Comparison of ENCODE assay signal across 1 fruit fly cellular context in genomic region chr2L:16299466-16300311, dm6.
TF ChIP-seq lines count a peak whose summit lies in the region.

Gene heix (minus strand): TSS chr2L:16299858.
Gene CG17328 (plus strand): TSS chr2L:16299943.

TF ChIP-seq in whole organism, embryonic, 481 proteins besides CTCF, POLR2A, EP300 and RAD21 (continued from another document and continues in another):
- TF ChIP-seq Mes4 (GFP tag; optimal IDR thresholded peaks at IDR 0.05; lab: Kevin White, UChicago) (no peak), Gug (GFP tag; IDR thresholded peaks at IDR 0.05; lab: Robert Waterston, UW) (peak; percentile 68; the same call in 2 of the 4 replicates), CG4424 (GFP tag; optimal IDR thresholded peaks at IDR 0.05; lab: Kevin White, UChicago) (peak; percentile 77), chn (GFP tag; optimal IDR thresholded peaks at IDR 0.05; lab: Kevin White, UChicago) (peak; percentile 60), crol (GFP tag; IDR thresholded peaks at IDR 0.05; lab: Robert Waterston, UW) (peak; percentile 93), CG12104 (GFP tag; optimal IDR thresholded peaks at IDR 0.05; lab: Kevin White, UChicago) (peak; percentile 78), nerfin-2 (GFP tag; IDR thresholded peaks at IDR 0.05; lab: Robert Waterston, UW; ENCODE audit: partially characterized antibody) (no peak), CG15011 (GFP tag; optimal IDR thresholded peaks at IDR 0.05; lab: Kevin White, UChicago) (no peak), CG7987 (GFP tag; optimal IDR thresholded peaks at IDR 0.05; lab: Kevin White, UChicago) (no peak), MTF-1 (GFP tag; optimal IDR thresholded peaks at IDR 0.05; lab: Kevin White, UChicago; ENCODE audit: borderline replicate concordance) (no peak), toy (GFP tag; IDR thresholded peaks at IDR 0.05; lab: Robert Waterston, UW) (no peak), YL-1 (GFP tag; optimal IDR thresholded peaks at IDR 0.05; lab: Kevin White, UChicago) (peak; percentile 85), Scr (GFP tag; IDR thresholded peaks at IDR 0.05; lab: Robert Waterston, UW; ENCODE audit: partially characterized antibody) (no peak), zfh2 (GFP tag; optimal IDR thresholded peaks at IDR 0.05; lab: Kevin White, UChicago) (peak; percentile 69), CG9609 (GFP tag; optimal IDR thresholded peaks at IDR 0.05; lab: Kevin White, UChicago) (peak; percentile 53), en (GFP tag; optimal IDR thresholded peaks at IDR 0.05; lab: Kevin White, UChicago) (no peak), ato (GFP tag; IDR thresholded peaks at IDR 0.05; lab: Robert Waterston, UW; ENCODE audit: partially characterized antibody) (0 out of 2 replicates have a peak, but pooled peaks have one; percentile 16), CG12219 (GFP tag; optimal IDR thresholded peaks at IDR 0.05; lab: Kevin White, UChicago) (peak; percentile 44), Pdp1 (GFP tag; optimal IDR thresholded peaks at IDR 0.05; lab: Kevin White, UChicago) (peak; percentile 53 to 74), chif (GFP tag; optimal IDR thresholded peaks at IDR 0.05; lab: Kevin White, UChicago) (peak; percentile 5 to 64), CG13624 (GFP tag; optimal IDR thresholded peaks at IDR 0.05; lab: Kevin White, UChicago) (peak; percentile 60), CG17802 (tag; optimal IDR thresholded peaks at IDR 0.05; lab: Kevin White, UChicago) (peak; percentile 24), pita (GFP tag; optimal IDR thresholded peaks at IDR 0.05; lab: Kevin White, UChicago) (no peak), scrt (GFP tag; optimal IDR thresholded peaks at IDR 0.05; lab: Kevin White, UChicago) (peak; percentile 37), Hr78 (GFP tag; optimal IDR thresholded peaks at IDR 0.05; lab: Kevin White, UChicago) (no peak), B-H1 (GFP tag; IDR thresholded peaks at IDR 0.05; lab: Robert Waterston, UW) (peak; percentile 34; the same call in 1 of the 3 replicates), Hmx (GFP tag; optimal IDR thresholded peaks at IDR 0.05; lab: Kevin White, UChicago) (peak; percentile 62), CG42726 (GFP tag; IDR thresholded peaks at IDR 0.05; lab: Robert Waterston, UW; ENCODE audit: partially characterized antibody) (0 out of 2 replicates have a peak, but pooled peaks have one; percentile 30), PHDP (tag; optimal IDR thresholded peaks at IDR 0.05; lab: Kevin White, UChicago) (peak; percentile 78), cg (GFP tag; optimal IDR thresholded peaks at IDR 0.05; lab: Kevin White, UChicago) (no peak), CG12659 (GFP tag; optimal IDR thresholded peaks at IDR 0.05; lab: Kevin White, UChicago) (peak; percentile 80), peb (GFP tag; IDR thresholded peaks at IDR 0.05; lab: Robert Waterston, UW) (0 out of 2 replicates have a peak, but pooled peaks have one; percentile 24), CG17361 (GFP tag; IDR thresholded peaks at IDR 0.05; lab: Robert Waterston, UW) (peak; percentile 88), CG4854 (GFP tag; optimal IDR thresholded peaks at IDR 0.05; lab: Kevin White, UChicago) (peak; percentile 1), aop (GFP tag; IDR thresholded peaks at IDR 0.05; lab: Robert Waterston, UW) (no peak), Sox102F (GFP tag; optimal IDR thresholded peaks at IDR 0.05; lab: Kevin White, UChicago) (no peak), Gsc (GFP tag; IDR thresholded peaks at IDR 0.05; lab: Robert Waterston, UW) (no peak), Bdp1 (GFP tag; optimal IDR thresholded peaks at IDR 0.05; lab: Kevin White, UChicago) (peak; percentile 63), CG12391 (tag; optimal IDR thresholded peaks at IDR 0.05; lab: Kevin White, UChicago) (peak; percentile 82), Med (GFP tag; lab: Kevin White, UChicago) (peak; percentile 93), CG34224 (GFP tag; IDR thresholded peaks at IDR 0.05; lab: Robert Waterston, UW; ENCODE audit: partially characterized antibody) (0 out of 3 replicates have a peak, but pooled peaks have one; percentile 12), gfzf (GFP tag; optimal IDR thresholded peaks at IDR 0.05; lab: Kevin White, UChicago) (peak; percentile 72), Atf-2 (GFP tag; optimal IDR thresholded peaks at IDR 0.05; lab: Kevin White, UChicago) (peak; percentile 77), CG11504 (tag; optimal IDR thresholded peaks at IDR 0.05; lab: Kevin White, UChicago) (no peak), CG10543 (GFP tag; optimal IDR thresholded peaks at IDR 0.05; lab: Kevin White, UChicago) (peak; percentile 61), CG14860 (GFP tag; IDR thresholded peaks at IDR 0.05; lab: Robert Waterston, UW; ENCODE audit: partially characterized antibody) (no peak), lola (GFP tag; optimal IDR thresholded peaks at IDR 0.05; lab: Kevin White, UChicago) (peak in 1 of 3 experiments; percentile 70), exex (tag; optimal IDR thresholded peaks at IDR 0.05; lab: Kevin White, UChicago) (no peak), CG6765 (GFP tag; optimal IDR thresholded peaks at IDR 0.05; lab: Kevin White, UChicago) (no peak), ind (GFP tag; optimal IDR thresholded peaks at IDR 0.05; lab: Kevin White, UChicago) (peak; percentile 79), CG14050 (GFP tag; IDR thresholded peaks at IDR 0.05; lab: Robert Waterston, UW) (peak; percentile 54), bab2 (GFP tag; optimal IDR thresholded peaks at IDR 0.05; lab: Kevin White, UChicago) (peak; percentile 52), CG16813 (GFP tag; IDR thresholded peaks at IDR 0.05; lab: Robert Waterston, UW; ENCODE audit: partially characterized antibody) (no peak), gce (GFP tag; IDR thresholded peaks at IDR 0.05; lab: Robert Waterston, UW) (no peak), CG17829 (tag; optimal IDR thresholded peaks at IDR 0.05; lab: Kevin White, UChicago) (peak; percentile 71), CG8944 (GFP tag; optimal IDR thresholded peaks at IDR 0.05; lab: Kevin White, UChicago) (peak; percentile 57), ems (GFP tag; optimal IDR thresholded peaks at IDR 0.05; lab: Kevin White, UChicago) (peak; percentile 52), CG3163 (GFP tag; optimal IDR thresholded peaks at IDR 0.05; lab: Kevin White, UChicago) (no peak), Dbx (GFP tag; IDR thresholded peaks at IDR 0.05; lab: Robert Waterston, UW) (peak; percentile 64), CG8089 (GFP tag; optimal IDR thresholded peaks at IDR 0.05; lab: Kevin White, UChicago) (no peak), CG8281 (tag; optimal IDR thresholded peaks at IDR 0.05; lab: Kevin White, UChicago) (peak; percentile 39), CG10267 (tag; optimal IDR thresholded peaks at IDR 0.05; lab: Kevin White, UChicago) (peak; percentile 73), CG12236 (GFP tag; optimal IDR thresholded peaks at IDR 0.05; lab: Kevin White, UChicago) (no peak), ara (GFP tag; IDR thresholded peaks at IDR 0.05; lab: Robert Waterston, UW) (peak; percentile 48; the same call in 1 of the 2 replicates), abd-A (tag; optimal IDR thresholded peaks at IDR 0.05; lab: Kevin White, UChicago) (no peak), Blimp-1 (GFP tag; optimal IDR thresholded peaks at IDR 0.05; lab: Kevin White, UChicago) (peak; percentile 50), bbx (GFP tag; IDR thresholded peaks at IDR 0.05; lab: Robert Waterston, UW; ENCODE audit: partially characterized antibody) (peak; percentile 27; the same call in 1 of the 2 replicates), dm (GFP tag; optimal IDR thresholded peaks at IDR 0.05; lab: Kevin White, UChicago) (peak; percentile 26), CG31441 (GFP tag; IDR thresholded peaks at IDR 0.05; lab: Robert Waterston, UW) (no peak; the same call in 1 of the 2 replicates), CG11085 (GFP tag; IDR thresholded peaks at IDR 0.05; lab: Robert Waterston, UW) (peak; percentile 54), CG34422 (GFP tag; IDR thresholded peaks at IDR 0.05; lab: Robert Waterston, UW) (peak; percentile 60), CG17328 (GFP tag; IDR thresholded peaks at IDR 0.05; lab: Robert Waterston, UW) (peak; percentile 85), CG11247 (GFP tag; IDR thresholded peaks at IDR 0.05; lab: Robert Waterston, UW) (peak; percentile 74), bowl (GFP tag; IDR thresholded peaks at IDR 0.05; lab: Robert Waterston, UW) (no peak), CG32767 (GFP tag; IDR thresholded peaks at IDR 0.05; lab: Robert Waterston, UW) (no peak; the same call in 1 of the 2 replicates), Elba2 (GFP tag; optimal IDR thresholded peaks at IDR 0.05; lab: Kevin White, UChicago) (no peak), Deaf1 (tag; optimal IDR thresholded peaks at IDR 0.05; lab: Kevin White, UChicago) (no peak), Six4 (GFP tag; optimal IDR thresholded peaks at IDR 0.05; lab: Kevin White, UChicago) (peak; percentile 59), CG10147 (GFP tag; optimal IDR thresholded peaks at IDR 0.05; lab: Kevin White, UChicago) (no peak), bcd (GFP tag; optimal IDR thresholded peaks at IDR 0.05; lab: Kevin White, UChicago) (peak; percentile 74), vnd (GFP tag; IDR thresholded peaks at IDR 0.05; lab: Robert Waterston, UW; ENCODE audit: partially characterized antibody) (no peak), dan (GFP tag; IDR thresholded peaks at IDR 0.05; lab: Robert Waterston, UW) (no peak), luna (GFP tag; optimal IDR thresholded peaks at IDR 0.05; lab: Kevin White, UChicago) (peak; percentile 70), sug (tag; optimal IDR thresholded peaks at IDR 0.05; lab: Kevin White, UChicago) (peak; percentile 66), CG15696 (tag; optimal IDR thresholded peaks at IDR 0.05; lab: Kevin White, UChicago) (peak; percentile 72), CG7963 (GFP tag; IDR thresholded peaks at IDR 0.05; lab: Robert Waterston, UW; ENCODE audit: partially characterized antibody) (no peak), pan (optimal IDR thresholded peaks at IDR 0.05; lab: Kevin White, UChicago) (no peak), pan (GFP tag; optimal IDR thresholded peaks at IDR 0.05 in 1 of 2, IDR thresholded peaks at IDR 0.05 in 1 of 2) (peak in 1 of 2 experiments; percentile 65), zf30C (GFP tag; optimal IDR thresholded peaks at IDR 0.05; lab: Kevin White, UChicago) (no peak), CG11456 (GFP tag; IDR thresholded peaks at IDR 0.05; lab: Robert Waterston, UW) (peak; percentile 65; the same call in 1 of the 3 replicates), pzg (GFP tag; optimal IDR thresholded peaks at IDR 0.05; lab: Kevin White, UChicago) (peak; percentile 61), eyg (GFP tag; optimal IDR thresholded peaks at IDR 0.05; lab: Kevin White, UChicago) (peak; percentile 64), CG2889 (GFP tag; IDR thresholded peaks at IDR 0.05; lab: Robert Waterston, UW) (no peak), ssp (GFP tag; IDR thresholded peaks at IDR 0.05; lab: Robert Waterston, UW) (peak; percentile 43), CG4404 (GFP tag; IDR thresholded peaks at IDR 0.05; lab: Robert Waterston, UW) (peak; percentile 54), gcm2 (GFP tag; optimal IDR thresholded peaks at IDR 0.05; lab: Kevin White, UChicago) (no peak), tin (GFP tag; optimal IDR thresholded peaks at IDR 0.05; lab: Kevin White, UChicago) (peak; percentile 73), pb (GFP tag; optimal IDR thresholded peaks at IDR 0.05; lab: Kevin White, UChicago) (peak; percentile 11), mld (GFP tag; IDR thresholded peaks at IDR 0.05; lab: Robert Waterston, UW; ENCODE audit: partially characterized antibody) (no peak), CG6813 (GFP tag; optimal IDR thresholded peaks at IDR 0.05; lab: Kevin White, UChicago) (no peak), ash1 (GFP tag; optimal IDR thresholded peaks at IDR 0.05; lab: Kevin White, UChicago) (no peak), jumu (GFP tag; optimal IDR thresholded peaks at IDR 0.05; lab: Kevin White, UChicago) (peak; percentile 50), CG8765 (GFP tag; IDR thresholded peaks at IDR 0.05; lab: Robert Waterston, UW) (peak; percentile 64; the same call in 1 of the 2 replicates), prd (optimal IDR thresholded peaks at IDR 0.05; lab: Kevin White, UChicago) (no peak), prd (GFP tag; IDR thresholded peaks at IDR 0.05; lab: Robert Waterston, UW) (peak; percentile 76), Hr3 (GFP tag; optimal IDR thresholded peaks at IDR 0.05; lab: Kevin White, UChicago) (peak; percentile 73), eve (GFP tag; optimal IDR thresholded peaks at IDR 0.05; lab: Kevin White, UChicago) (no peak), Doc2 (GFP tag; IDR thresholded peaks at IDR 0.05; lab: Robert Waterston, UW) (no peak), twi (tag; optimal IDR thresholded peaks at IDR 0.05; lab: Kevin White, UChicago) (peak; percentile 49), CG4617 (GFP tag; optimal IDR thresholded peaks at IDR 0.05; lab: Kevin White, UChicago; ENCODE audit: borderline replicate concordance) (peak; percentile 94), salm (tag; optimal IDR thresholded peaks at IDR 0.05; lab: Kevin White, UChicago) (no peak), CG4820 (GFP tag; optimal IDR thresholded peaks at IDR 0.05; lab: Kevin White, UChicago) (peak; percentile 67), row (GFP tag; IDR thresholded peaks at IDR 0.05; lab: Robert Waterston, UW) (peak; percentile 89), CG30020 (tag; optimal IDR thresholded peaks at IDR 0.05; lab: Kevin White, UChicago) (peak; percentile 64), CG15514 (GFP tag; optimal IDR thresholded peaks at IDR 0.05; lab: Kevin White, UChicago) (peak; percentile 43), nmo (GFP tag; optimal IDR thresholded peaks at IDR 0.05; lab: Kevin White, UChicago) (peak; percentile 81), lab (GFP tag; optimal IDR thresholded peaks at IDR 0.05; lab: Kevin White, UChicago) (no peak), z (GFP tag; IDR thresholded peaks at IDR 0.05; lab: Robert Waterston, UW) (no peak), cas (GFP tag; IDR thresholded peaks at IDR 0.05; lab: Robert Waterston, UW) (no peak), kay (GFP tag; optimal IDR thresholded peaks at IDR 0.05; lab: Kevin White, UChicago) (peak; percentile 34), CG8478 (optimal IDR thresholded peaks at IDR 0.05; lab: Kevin White, UChicago) (no peak), CG30403 (GFP tag; optimal IDR thresholded peaks at IDR 0.05; lab: Kevin White, UChicago) (peak; percentile 88), hth (optimal IDR thresholded peaks at IDR 0.05; lab: Kevin White, UChicago) (no peak), tgo (GFP tag; IDR thresholded peaks at IDR 0.05; lab: Robert Waterston, UW) (peak; percentile 77), HmgZ (tag; optimal IDR thresholded peaks at IDR 0.05; lab: Kevin White, UChicago) (peak; percentile 30), Eip74EF (GFP tag; optimal IDR thresholded peaks at IDR 0.05; lab: Kevin White, UChicago) (no peak), az2 (GFP tag; optimal IDR thresholded peaks at IDR 0.05; lab: Kevin White, UChicago) (peak; percentile 78), Ets97D (GFP tag; optimal IDR thresholded peaks at IDR 0.05; lab: Kevin White, UChicago) (peak; percentile 74), CG8359 (GFP tag; optimal IDR thresholded peaks at IDR 0.05; lab: Kevin White, UChicago; ENCODE audit: borderline replicate concordance) (no peak)
